Worm (Caenorhabditis elegans) whole organism, late embryonic: ENCODE data around the gene T19D12.4.

Experiments
- F13H6.1 ChIP-seq: sonication (generic microtip); optimal IDR thresholded peaks from 2 replicates; lab custom pipeline; 2016; ENCODE audit warnings: missing genetic modification characterization, missing compliant biosample characterization
- K02D7.2 ChIP-seq: sonication (generic microtip); optimal IDR thresholded peaks from 2 replicates; lab custom pipeline; 2017; ENCODE audit warnings: mild to moderate bottlenecking, missing genetic modification characterization, missing compliant biosample characterization
- ama-1 ChIP-seq: fragments of 150-350 bp; optimal IDR thresholded peaks from 2 replicates; lab custom pipeline; 2014
- ceh-34 ChIP-seq: sonication (generic microtip); optimal IDR thresholded peaks from 2 replicates; lab custom pipeline; 2016; ENCODE audit warnings: mild to moderate bottlenecking, missing genetic modification characterization, missing compliant biosample characterization
- hlh-15 ChIP-seq: sonication (generic microtip); optimal IDR thresholded peaks from 2 replicates; lab custom pipeline; 2016; ENCODE audit warnings: missing genetic modification characterization, missing compliant biosample characterization
- madf-2 ChIP-seq: sonication (generic microtip); optimal IDR thresholded peaks from 2 replicates; lab custom pipeline; 2017; ENCODE audit warnings: missing genetic modification characterization, missing compliant biosample characterization
- nhr-232 ChIP-seq: sonication (generic microtip); optimal IDR thresholded peaks from 2 replicates; lab custom pipeline; 2016; ENCODE audit warnings: missing genetic modification characterization, missing compliant biosample characterization
- ref-2 ChIP-seq: sonication (generic microtip); optimal IDR thresholded peaks from 2 replicates; lab custom pipeline; 2016; ENCODE audit warnings: missing genetic modification characterization, missing compliant biosample characterization
- sox-4 ChIP-seq: sonication (generic microtip); optimal IDR thresholded peaks from 2 replicates; lab custom pipeline; 2017; ENCODE audit warnings: mild to moderate bottlenecking, missing genetic modification characterization, inconsistent platforms, missing compliant biosample characterization
- tbx-2 ChIP-seq: sonication (generic microtip); optimal IDR thresholded peaks from 2 replicates; lab custom pipeline; 2016; ENCODE audit warnings: missing genetic modification characterization, missing compliant biosample characterization
- unc-86 ChIP-seq: sonication (generic microtip); optimal IDR thresholded peaks from 2 replicates; lab custom pipeline; 2016; ENCODE audit warnings: missing genetic modification characterization, missing compliant biosample characterization

ce11 chrII:6628397-6628796 is 2.5 kb upstream of the T19D12.4 start:
- no peak for TF ChIP-seq tbx-2 (tag; lab: Kevin White, UChicago)
- TF ChIP-seq unc-86 (tag; lab: Kevin White, UChicago): no peak
- TF ChIP-seq F13H6.1: no peak
- TF ChIP-seq ceh-34 (tag; lab: Kevin White, UChicago): no peak
- no peak for TF ChIP-seq hlh-15 (tag; lab: Kevin White, UChicago)
- TF ChIP-seq ref-2 (tag; lab: Kevin White, UChicago): no peak
- no peak for TF ChIP-seq madf-2 (tag; lab: Kevin White, UChicago)
- no peak for TF ChIP-seq sox-4 (tag; lab: Kevin White, UChicago)
- no peak for TF ChIP-seq nhr-232 (tag; lab: Kevin White, UChicago)
- no peak for TF ChIP-seq ama-1 (lab: Kevin White, UChicago)
- TF ChIP-seq K02D7.2 (tag; lab: Kevin White, UChicago): no peak
